Worm (Caenorhabditis elegans): ENCODE measurements around the gene ZK856.4.

The ZK856.4 gene

ce11 chrV:10212627-10213026, 29.5 kb downstream of the ZK856.4 start, which contains the start of gene hpo-40:
Gene hpo-40 (plus strand): TSS chrV:10212927.
- no peak for TF ChIP-seq sem-2 (GFP tag; optimal IDR thresholded peaks at IDR 0.05)
- TF ChIP-seq lsy-2 (tag; optimal IDR thresholded peaks at IDR 0.05): no peak

ce11 chrV:10216724-10217123, 33.6 kb downstream of the ZK856.4 start, which contains the start of gene ZK856.14:
Gene ZK856.14 (plus strand): TSS chrV:10217024.
- TF ChIP-seq tbx-8 (GFP tag; optimal IDR thresholded peaks at IDR 0.05) (no peak), nhr-12 (tag; optimal IDR thresholded peaks at IDR 0.05) (no peak), nhr-76 (tag; optimal IDR thresholded peaks at IDR 0.05) (no peak), hlh-1 (tag; optimal IDR thresholded peaks at IDR 0.05) (no peak), ham-2 (GFP tag; optimal IDR thresholded peaks at IDR 0.05) (no peak), nhr-237 (tag; optimal IDR thresholded peaks at IDR 0.05) (no peak), zip-8 (tag; optimal IDR thresholded peaks at IDR 0.05) (no peak), snpc-4 (tag; optimal IDR thresholded peaks at IDR 0.05) (no peak), bed-3 (GFP tag; optimal IDR thresholded peaks at IDR 0.05) (no peak), ceh-43 (GFP tag; optimal IDR thresholded peaks at IDR 0.05) (no peak)

ce11 chrV:10220605-10221004, 37.5 kb downstream of the ZK856.4 start, which contains the start of gene C12D8.13:
Gene C12D8.13 (minus strand): TSS chrV:10220705.
- TF ChIP-seq unc-62 (GFP tag; optimal IDR thresholded peaks at IDR 0.05) (no peak), mep-1 (tag; optimal IDR thresholded peaks at IDR 0.05) (no peak), zip-8 (tag; optimal IDR thresholded peaks at IDR 0.05) (no peak), hlh-1 (tag; optimal IDR thresholded peaks at IDR 0.05) (no peak), M03D4.4 (tag; optimal IDR thresholded peaks at IDR 0.05) (no peak), ceh-83 (GFP tag; optimal IDR thresholded peaks at IDR 0.05) (no peak), nhr-237 (tag; optimal IDR thresholded peaks at IDR 0.05) (no peak)

ce11 chrV:10221317-10221716, 38.2 kb downstream of the ZK856.4 start, which contains the start of the genes fipr-5 and fipr-9:
Gene fipr-5 (minus strand): TSS chrV:10221417.
Gene fipr-9 (plus strand): TSS chrV:10221662.
- TF ChIP-seq sptf-1 (tag; optimal IDR thresholded peaks at IDR 0.05) (no peak), blmp-1 (tag; optimal IDR thresholded peaks at IDR 0.05) (no peak), ceh-43 (GFP tag; optimal IDR thresholded peaks at IDR 0.05) (no peak), mep-1 (tag; optimal IDR thresholded peaks at IDR 0.05) (no peak), ceh-39 (tag; optimal IDR thresholded peaks at IDR 0.05) (no peak), elt-3 (tag; optimal IDR thresholded peaks at IDR 0.05) (no peak), lin-13 (tag; optimal IDR thresholded peaks at IDR 0.05) (no peak), ces-1 (GFP tag; optimal IDR thresholded peaks at IDR 0.05) (no peak)

- no peak for TF ChIP-seq cnd-1 (tag; optimal IDR thresholded peaks at IDR 0.05)
- no peak for TF ChIP-seq pha-4 (tag; optimal IDR thresholded peaks at IDR 0.05)
- TF ChIP-seq zip-8 (tag; optimal IDR thresholded peaks at IDR 0.05): no peak
- TF ChIP-seq lin-13 (tag; optimal IDR thresholded peaks at IDR 0.05): no peak
- no peak for TF ChIP-seq tbx-8 (GFP tag; optimal IDR thresholded peaks at IDR 0.05)
- no peak for TF ChIP-seq snpc-4 (tag; optimal IDR thresholded peaks at IDR 0.05)
- TF ChIP-seq M03D4.4 (tag; optimal IDR thresholded peaks at IDR 0.05): no peak
- no peak for TF ChIP-seq nhr-2 (tag; optimal IDR thresholded peaks at IDR 0.05)
Observed at ce11 chrV:10222007-10222406, 38.9 kb downstream of the ZK856.4 start, which contains the start of gene C12D8.20. Gene C12D8.20 (plus strand): TSS chrV:10222307.

ce11 chrV:10224619-10225018, 41.5 kb downstream of the ZK856.4 start:
- no peak for TF ChIP-seq mep-1 (tag; optimal IDR thresholded peaks at IDR 0.05)

ce11 chrV:10225610-10226009, 42.5 kb downstream of the ZK856.4 start, which contains the start of gene daf-36:
Gene daf-36 (minus strand): TSS chrV:10225710.
- TF ChIP-seq unc-120 (tag; optimal IDR thresholded peaks at IDR 0.05; ENCODE audit: poor library complexity, severe bottlenecking) (no peak), bed-3 (GFP tag; optimal IDR thresholded peaks at IDR 0.05) (no peak), flh-1 (GFP tag; optimal IDR thresholded peaks at IDR 0.05) (no peak), ceh-83 (GFP tag; optimal IDR thresholded peaks at IDR 0.05) (no peak), nhr-237 (tag; optimal IDR thresholded peaks at IDR 0.05) (no peak), sptf-1 (tag; optimal IDR thresholded peaks at IDR 0.05) (no peak), blmp-1 (tag; optimal IDR thresholded peaks at IDR 0.05) (no peak), lin-32 (GFP tag; optimal IDR thresholded peaks at IDR 0.05) (no peak), zip-8 (tag; optimal IDR thresholded peaks at IDR 0.05) (no peak), unc-39 (tag; optimal IDR thresholded peaks at IDR 0.05) (no peak), tbx-8 (GFP tag; optimal IDR thresholded peaks at IDR 0.05) (no peak), ces-1 (GFP tag; optimal IDR thresholded peaks at IDR 0.05) (no peak), ztf-11 (tag; optimal IDR thresholded peaks at IDR 0.05) (no peak), ceh-43 (GFP tag; optimal IDR thresholded peaks at IDR 0.05) (no peak), pha-4 (tag; optimal IDR thresholded peaks at IDR 0.05) (no peak)
